Fruit fly (Drosophila melanogaster) Kc167 (cell line): Measurements from ENCODE around the gene ebd1.

Experiments
- Myc ChIP-seq: fragments of >200 bp; optimal IDR thresholded peaks from 2 replicates; lab custom pipeline; 2017; ENCODE audit warnings: missing external identifiers
- Sin3A ChIP-seq: fragments of >200 bp; optimal IDR thresholded peaks from 2 replicates; lab custom pipeline; 2018; ENCODE audit warnings: missing external identifiers
- h ChIP-seq: fragments of >200 bp; optimal IDR thresholded peaks from 3 replicates; lab custom pipeline; 2018; ENCODE audit warnings: missing external identifiers
- insv ChIP-seq: fragments of >200 bp; optimal IDR thresholded peaks from 3 replicates; lab custom pipeline; 2018; ENCODE audit warnings: missing external identifiers
- psq ChIP-seq: fragments of >200 bp; optimal IDR thresholded peaks from 2 replicates; lab custom pipeline; 2017; ENCODE audit warnings: missing external identifiers
- ttk ChIP-seq: sonication (Bioruptor generic); optimal IDR thresholded peaks from 2 replicates; lab custom pipeline; 2017; ENCODE audit warnings: missing external identifiers

Gene ebd1

DNA sequence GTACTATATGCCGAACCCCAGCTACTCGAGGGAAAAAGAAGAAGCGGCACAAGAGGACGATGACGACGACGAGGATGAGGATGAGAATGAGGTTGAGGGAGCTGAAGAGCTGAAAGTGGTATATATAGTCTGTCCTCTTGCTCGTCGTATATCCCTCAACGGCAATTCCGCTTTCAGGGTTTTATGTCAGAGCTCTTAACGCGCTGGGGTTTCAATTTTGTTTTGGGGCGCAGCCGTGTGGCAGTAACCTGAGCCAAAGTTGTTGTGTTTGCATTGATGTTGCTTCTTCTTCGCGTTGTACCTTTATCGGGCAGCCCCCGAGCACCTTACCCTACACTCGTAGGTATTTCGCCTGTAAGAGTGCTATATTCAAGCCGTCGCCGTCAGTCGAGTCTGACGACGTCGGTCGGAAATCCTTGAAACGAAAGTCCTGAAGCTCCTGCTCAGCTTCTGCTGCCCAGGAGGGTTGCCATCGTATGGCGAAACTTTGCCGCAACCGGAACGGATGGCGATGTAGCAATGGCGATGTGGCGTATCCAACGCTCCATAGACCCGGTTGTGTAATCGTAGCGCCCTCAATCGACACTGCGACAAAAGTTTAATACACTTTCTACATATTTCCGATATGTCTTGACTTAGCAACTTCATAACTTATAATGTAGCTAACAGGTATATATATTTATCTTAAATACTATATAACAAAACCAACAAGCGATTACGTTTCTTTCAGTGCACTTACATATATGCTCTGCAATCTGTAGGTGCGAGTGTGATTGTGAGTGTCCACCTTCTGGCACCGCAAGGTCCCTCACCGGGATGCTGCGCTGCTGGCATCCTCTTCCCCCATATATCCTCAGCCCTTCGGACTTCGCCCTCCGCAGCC is 19.6 kb upstream of the ebd1 start:
- TF ChIP-seq Myc (lab: Kevin White, UChicago) (no peak), insv (lab: Kevin White, UChicago) (no peak), psq (lab: Kevin White, UChicago) (no peak), ttk (lab: Kevin White, UChicago) (no peak), h (lab: Kevin White, UChicago) (no peak), Sin3A (no peak)

DNA sequence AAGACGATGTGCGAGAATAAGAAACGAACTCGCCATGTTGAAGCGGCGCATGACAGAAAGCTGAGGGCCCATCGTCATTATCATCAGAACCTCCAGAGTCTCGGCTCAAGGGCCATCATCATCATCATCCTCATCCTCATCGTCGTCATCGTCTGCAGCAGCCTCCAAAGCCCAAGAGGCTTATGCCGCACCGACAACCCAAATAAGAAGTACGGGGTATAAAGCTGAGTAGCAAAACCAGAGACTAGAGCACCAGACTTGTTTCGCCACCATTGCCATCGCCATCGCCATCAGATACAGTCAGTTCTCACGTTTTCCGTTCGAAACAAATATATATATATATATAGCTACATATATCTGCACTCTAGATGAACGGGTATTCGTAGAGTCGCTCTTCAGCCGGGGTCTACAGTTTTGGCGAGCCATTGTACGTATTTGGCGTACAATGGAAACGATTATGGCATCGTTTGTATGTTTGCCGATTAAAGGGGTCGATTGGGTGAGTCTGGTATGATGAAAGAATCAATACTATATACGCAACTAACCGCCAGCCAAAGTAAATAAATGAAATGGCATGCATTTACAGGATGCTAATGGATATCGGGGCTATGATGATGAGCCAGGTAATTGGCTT is 17.9 kb upstream of the ebd1 start:
- TF ChIP-seq Sin3A (no peak), ttk (lab: Kevin White, UChicago) (no peak), insv (lab: Kevin White, UChicago) (no peak), h (lab: Kevin White, UChicago) (no peak), Myc (lab: Kevin White, UChicago) (no peak), psq (lab: Kevin White, UChicago) (no peak)

DNA sequence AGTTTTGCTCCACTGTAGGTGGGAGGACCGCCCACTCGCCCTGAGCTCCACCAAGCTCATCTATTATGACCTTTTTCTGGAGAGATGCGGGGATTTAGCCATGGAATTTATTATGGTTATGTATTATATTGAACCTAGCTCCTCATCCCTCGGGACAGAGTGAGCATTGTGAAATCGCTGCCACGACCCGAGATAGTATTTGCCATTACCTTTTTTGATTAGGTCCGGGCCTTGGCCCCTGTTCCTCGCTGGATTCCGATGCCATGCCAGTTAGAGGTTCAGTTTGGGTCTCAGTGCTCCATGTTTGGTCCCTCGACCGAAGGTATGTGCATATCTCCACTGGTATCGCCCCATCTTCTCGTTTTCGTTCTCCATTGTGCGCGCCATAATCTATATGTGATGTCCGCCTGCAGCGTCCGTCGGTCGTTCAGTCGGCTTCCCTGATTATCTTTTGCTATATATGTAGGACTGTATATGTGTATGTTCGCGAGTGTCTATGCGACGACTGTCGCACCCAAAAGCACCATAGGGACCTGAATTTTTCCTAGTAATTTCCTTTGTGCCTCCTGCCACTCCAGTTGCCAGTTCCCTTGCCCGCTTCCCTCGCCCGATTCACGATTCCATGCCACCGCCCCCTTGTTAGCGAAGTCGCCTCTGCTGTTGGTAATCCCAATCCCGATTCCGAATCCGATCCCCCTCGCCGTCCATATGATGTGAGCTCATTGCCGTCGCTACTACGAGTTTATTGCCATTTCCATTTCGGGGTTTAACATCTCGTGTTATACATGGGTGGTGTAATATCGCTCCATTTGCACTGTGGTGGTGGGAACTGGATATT is 16.7 kb upstream of the ebd1 start:
- TF ChIP-seq h (lab: Kevin White, UChicago) (no peak), ttk (lab: Kevin White, UChicago) (no peak)

dm6 chr3L:700160-700917 is 15.0 kb upstream of the ebd1 start:
- no peak for TF ChIP-seq Myc (lab: Kevin White, UChicago)
- TF ChIP-seq ttk (lab: Kevin White, UChicago) = no peak
- TF ChIP-seq insv (lab: Kevin White, UChicago) = no peak
- TF ChIP-seq psq (lab: Kevin White, UChicago) = no peak
- TF ChIP-seq h (lab: Kevin White, UChicago) = no peak
- no peak for TF ChIP-seq Sin3A

DNA sequence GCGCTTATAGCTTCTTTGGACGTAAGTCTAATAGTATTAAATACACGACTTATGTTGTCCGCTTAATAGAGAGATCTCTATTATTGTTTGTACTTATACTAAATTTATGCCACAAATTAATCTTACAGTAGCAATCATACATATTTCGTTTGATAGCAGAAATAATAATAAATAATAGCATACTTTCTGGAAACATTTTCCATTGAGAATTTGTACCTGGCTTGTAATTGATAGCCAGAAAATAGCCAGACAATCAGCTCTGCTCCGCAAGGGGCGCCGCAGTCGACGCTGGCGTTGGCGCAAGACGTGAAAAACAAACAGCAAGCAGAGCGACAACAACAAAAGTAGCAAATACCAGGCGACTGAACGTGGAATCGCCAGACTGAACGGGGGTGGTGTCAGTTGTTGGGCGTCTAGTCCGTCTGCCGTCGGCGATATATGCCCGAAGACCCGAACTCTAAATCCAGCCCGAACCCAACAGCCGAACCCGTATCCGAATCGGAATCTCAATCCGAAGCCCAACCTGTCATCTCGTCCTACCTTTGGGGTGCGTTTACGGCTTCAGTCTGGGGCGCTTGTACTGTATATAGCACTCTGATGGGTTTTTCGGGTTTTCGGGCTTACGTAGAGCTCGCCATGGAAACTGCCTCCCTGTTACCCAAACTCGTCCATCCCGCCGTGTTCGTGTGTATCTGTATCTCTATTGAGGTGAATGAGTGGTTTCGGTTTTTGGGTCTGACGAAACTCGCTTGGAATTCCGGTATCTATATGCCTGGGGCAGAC is 14.2 kb upstream of the ebd1 start:
- TF ChIP-seq ttk (lab: Kevin White, UChicago) (no peak), Sin3A (no peak), h (lab: Kevin White, UChicago) (no peak), psq (lab: Kevin White, UChicago) (no peak), Myc (lab: Kevin White, UChicago) (no peak), insv (lab: Kevin White, UChicago) (no peak)

DNA sequence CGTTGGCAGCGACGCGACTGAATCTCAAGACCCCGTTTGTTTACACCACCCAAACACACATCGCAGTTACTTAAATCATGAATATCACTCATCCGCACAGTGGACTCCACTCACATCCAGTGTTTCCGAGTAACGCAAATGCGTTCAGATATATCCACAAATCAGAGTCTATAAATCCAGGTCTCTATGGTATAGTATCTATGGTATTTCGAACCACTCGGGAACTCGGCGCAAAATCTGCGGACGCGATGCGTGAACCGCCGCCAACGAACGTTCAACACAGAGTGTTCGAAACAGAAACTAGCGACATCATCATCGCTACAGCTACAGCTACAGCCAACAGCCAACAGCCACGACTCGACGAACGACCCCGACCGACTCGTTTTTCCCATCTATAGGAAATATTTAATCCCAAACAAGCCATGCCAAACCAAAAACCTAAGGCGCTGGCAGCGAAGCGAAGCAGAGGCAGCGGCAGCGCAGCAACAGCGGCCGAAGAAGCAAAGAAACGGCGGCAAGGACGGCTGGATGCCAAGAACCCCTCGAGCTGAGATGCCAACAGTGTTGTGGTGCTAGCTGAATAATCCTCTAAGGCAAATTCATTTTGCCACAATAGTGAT is 13.5 kb upstream of the ebd1 start, which contains the start of gene CG13894:
Gene CG13894, minus strand, starts transcription at position 397 of the 620 bp plus-strand sequence.
- no peak for TF ChIP-seq psq (lab: Kevin White, UChicago)
- no peak for TF ChIP-seq Myc (lab: Kevin White, UChicago)
- TF ChIP-seq insv (lab: Kevin White, UChicago) = no peak
- no peak for TF ChIP-seq h (lab: Kevin White, UChicago)
- no peak for TF ChIP-seq Sin3A
- no peak for TF ChIP-seq ttk (lab: Kevin White, UChicago)

DNA sequence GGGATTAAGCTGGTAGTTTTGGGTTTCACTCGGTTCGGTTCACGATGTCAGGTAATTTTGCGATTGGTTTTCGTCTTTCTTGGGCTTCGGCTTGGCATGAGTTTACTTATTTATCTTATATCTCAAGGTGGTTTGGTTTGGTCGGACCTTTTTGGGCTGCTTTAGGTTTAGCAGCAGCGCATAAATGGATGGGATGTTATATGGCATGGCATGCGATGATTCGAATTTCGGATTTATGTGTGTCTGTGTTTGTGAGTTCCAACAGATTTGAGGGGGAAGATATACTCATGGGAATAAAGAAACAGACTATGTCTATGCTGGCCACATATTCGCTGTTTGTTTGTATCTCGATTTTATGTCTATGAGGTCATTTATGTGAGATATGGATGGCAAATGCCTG is 12.4 kb upstream of the ebd1 start:
- TF ChIP-seq insv (lab: Kevin White, UChicago) = no peak
- TF ChIP-seq h (lab: Kevin White, UChicago) = no peak
- no peak for TF ChIP-seq ttk (lab: Kevin White, UChicago)
- TF ChIP-seq psq (lab: Kevin White, UChicago) = no peak
- no peak for TF ChIP-seq Sin3A
- no peak for TF ChIP-seq Myc (lab: Kevin White, UChicago)

- TF ChIP-seq Sin3A (no peak), Myc (lab: Kevin White, UChicago) (no peak), psq (lab: Kevin White, UChicago) (no peak), ttk (lab: Kevin White, UChicago) (no peak), insv (lab: Kevin White, UChicago) (no peak), h (lab: Kevin White, UChicago) (no peak)
Observed at dm6 chr3L:697055-697427, 11.7 kb upstream of the ebd1 start.

dm6 chr3L:696404-697054 is 11.2 kb upstream of the ebd1 start:
- TF ChIP-seq h (lab: Kevin White, UChicago) (no peak), psq (lab: Kevin White, UChicago) (no peak)
